Fruit fly (Drosophila melanogaster): Measurements from ENCODE around the gene Nfs1.

Nfs1 gene

DNA sequence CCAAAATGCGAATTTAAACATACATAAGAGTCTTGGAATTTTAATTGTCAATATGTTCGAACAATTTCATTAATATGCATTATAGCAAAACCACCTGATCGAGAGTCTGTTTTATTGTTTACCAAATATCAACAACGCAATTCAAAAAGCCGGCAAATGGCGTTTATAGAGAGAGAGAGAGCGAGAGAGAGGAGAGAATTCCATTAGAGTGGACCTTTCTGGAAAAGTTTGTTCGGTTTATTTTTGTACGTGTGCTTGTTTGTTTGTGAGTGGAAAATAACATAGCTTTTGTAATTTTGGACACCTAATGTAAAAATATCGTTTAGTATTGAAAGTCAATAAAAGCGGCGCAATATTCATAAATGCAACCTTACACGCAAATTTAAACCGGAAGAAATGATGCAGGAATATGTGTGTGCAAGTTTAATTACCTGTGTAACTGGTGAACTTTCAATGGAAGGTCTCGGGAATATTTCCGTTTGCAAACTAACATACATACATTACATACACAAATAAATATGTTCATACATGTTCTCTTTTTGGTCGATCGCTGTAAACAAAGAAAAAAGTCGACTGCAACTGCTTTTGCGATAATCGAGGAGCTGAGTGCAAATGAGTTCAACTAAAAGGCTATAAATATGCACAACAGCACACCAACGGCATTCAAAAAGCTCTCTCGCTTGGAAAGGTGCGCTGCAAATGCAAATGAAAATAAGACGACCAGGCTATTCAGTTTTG lies 45.3 kb downstream of the Nfs1 start, which contains the start of gene CG6785 (continued):
- TF ChIP-seq CG10565 (GFP tag; optimal IDR thresholded peaks at IDR 0.05) (no peak), Meics (GFP tag; optimal IDR thresholded peaks at IDR 0.05) (peak; percentile 84), Side (GFP tag; optimal IDR thresholded peaks at IDR 0.05) (peak; percentile 72), CG8290 (GFP tag; optimal IDR thresholded peaks at IDR 0.05) (peak; percentile 74), CG8290 (tag; optimal IDR thresholded peaks at IDR 0.05) (peak; percentile 84 to 93), CG7745 (tag; optimal IDR thresholded peaks at IDR 0.05) (peak; percentile 81), jigr1 (GFP tag; IDR thresholded peaks at IDR 0.05) (no peak), dmrt99B (tag; optimal IDR thresholded peaks at IDR 0.05) (peak; percentile 81), Sry-β (GFP tag; optimal IDR thresholded peaks at IDR 0.05) (peak; percentile 66), Hr3 (GFP tag; optimal IDR thresholded peaks at IDR 0.05) (peak; percentile 37), NC2β (GFP tag; optimal IDR thresholded peaks at IDR 0.05) (peak; percentile 91), ab (GFP tag; optimal IDR thresholded peaks at IDR 0.05) (no peak), cas (GFP tag; IDR thresholded peaks at IDR 0.05) (no peak), Mes4 (GFP tag; optimal IDR thresholded peaks at IDR 0.05) (peak; percentile 91), E2f1 (GFP tag; IDR thresholded peaks at IDR 0.05) (no peak; the same call in 1 of the 2 replicates), fd102C (GFP tag; optimal IDR thresholded peaks at IDR 0.05) (peak; percentile 70), row (GFP tag; IDR thresholded peaks at IDR 0.05) (0 out of 3 replicates have a peak, but pooled peaks have one; percentile 47), CG4854 (GFP tag; optimal IDR thresholded peaks at IDR 0.05) (peak; percentile 83), CHES-1-like (GFP tag; optimal IDR thresholded peaks at IDR 0.05) (peak; percentile 95), zen2 (GFP tag; IDR thresholded peaks at IDR 0.05; ENCODE audit: partially characterized antibody) (no peak), CG13296 (GFP tag; optimal IDR thresholded peaks at IDR 0.05) (peak; percentile 87), CG2199 (GFP tag; IDR thresholded peaks at IDR 0.05) (no peak), CG10543 (GFP tag; optimal IDR thresholded peaks at IDR 0.05) (peak; percentile 93), CG14050 (GFP tag; IDR thresholded peaks at IDR 0.05) (peak; percentile 69), cato (GFP tag; optimal IDR thresholded peaks at IDR 0.05; ENCODE audit: borderline replicate concordance) (peak; percentile 64), vnd (GFP tag; IDR thresholded peaks at IDR 0.05; ENCODE audit: partially characterized antibody) (no peak), seq (GFP tag; IDR thresholded peaks at IDR 0.05) (peak; percentile 77; the same call in 1 of the 2 replicates), CG16863 (GFP tag; optimal IDR thresholded peaks at IDR 0.05) (peak; percentile 77), CG4730 (GFP tag; IDR thresholded peaks at IDR 0.05) (no peak), unpg (GFP tag; optimal IDR thresholded peaks at IDR 0.05) (peak; percentile 81), Hr78 (GFP tag; optimal IDR thresholded peaks at IDR 0.05) (peak in 1 of 2 experiments; percentile 52), CG4617 (GFP tag; optimal IDR thresholded peaks at IDR 0.05; ENCODE audit: borderline replicate concordance) (peak; percentile 49), btn (GFP tag; optimal IDR thresholded peaks at IDR 0.05) (peak; percentile 65), gro (GFP tag; optimal IDR thresholded peaks at IDR 0.05) (peak; percentile 85), Usf (GFP tag; optimal IDR thresholded peaks at IDR 0.05) (no peak), tx (GFP tag; optimal IDR thresholded peaks at IDR 0.05) (peak; percentile 69), wdn (GFP tag; IDR thresholded peaks at IDR 0.05) (peak; percentile 59; the same call in 1 of the 2 replicates), mam (GFP tag; optimal IDR thresholded peaks at IDR 0.05) (peak; percentile 37), CG4707 (GFP tag; optimal IDR thresholded peaks at IDR 0.05) (peak; percentile 95), E2f2 (GFP tag; IDR thresholded peaks at IDR 0.05) (peak; percentile 48; the same call in 1 of the 2 replicates), Fer2 (tag; optimal IDR thresholded peaks at IDR 0.05) (peak; percentile 53), pho (GFP tag; optimal IDR thresholded peaks at IDR 0.05) (peak; percentile 76), CG18764 (GFP tag; optimal IDR thresholded peaks at IDR 0.05) (peak; percentile 87), unc-4 (GFP tag; IDR thresholded peaks at IDR 0.05; ENCODE audit: partially characterized antibody) (0 out of 2 replicates have a peak, but pooled peaks have one; percentile 17), CG10462 (GFP tag; optimal IDR thresholded peaks at IDR 0.05) (peak; percentile 70), CG14965 (GFP tag; optimal IDR thresholded peaks at IDR 0.05; ENCODE audit: borderline replicate concordance) (peak; percentile 78), pnt (GFP tag; optimal IDR thresholded peaks at IDR 0.05) (peak; percentile 74), CG6765 (GFP tag; optimal IDR thresholded peaks at IDR 0.05) (peak; percentile 84), CTCF (GFP tag; optimal IDR thresholded peaks at IDR 0.05) (peak; percentile 55), CG8765 (GFP tag; IDR thresholded peaks at IDR 0.05) (no peak)

All from whole organism, embryonic.